Worm (Caenorhabditis elegans): Measurements from ENCODE around the gene hmg-12.

DNA sequence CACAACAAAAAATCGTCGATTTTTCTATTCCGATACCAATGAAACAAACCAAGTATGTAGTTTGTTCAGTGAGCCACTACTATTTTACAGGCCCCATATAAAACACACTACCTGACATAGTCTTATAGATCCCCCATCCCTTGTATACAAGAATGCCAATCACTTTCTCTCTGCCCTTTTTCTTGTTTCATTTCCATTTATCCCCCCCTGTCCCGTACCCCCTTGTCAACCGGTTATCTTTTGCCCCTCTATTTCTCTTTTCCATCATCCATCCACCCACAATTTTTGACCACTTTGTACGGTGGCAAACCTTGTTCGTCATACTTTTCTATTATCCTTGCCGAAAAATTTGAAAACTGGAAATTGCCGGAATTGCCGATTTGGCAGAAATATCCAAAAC lies 36.6 kb downstream of the hmg-12 start:
- TF ChIP-seq ahr-1 (tag; optimal IDR thresholded peaks at IDR 0.05) (no peak), elt-2 (tag; optimal IDR thresholded peaks at IDR 0.05) (no peak), sox-2 (GFP tag; IDR thresholded peaks at IDR 0.05) (no peak), gmeb-2 (tag; optimal IDR thresholded peaks at IDR 0.05) (no peak), unc-86 (tag; optimal IDR thresholded peaks at IDR 0.05) (no peak), ceh-18 (tag; optimal IDR thresholded peaks at IDR 0.05) (no peak), dve-1 (tag; optimal IDR thresholded peaks at IDR 0.05) (no peak), fkh-10 (GFP tag; optimal IDR thresholded peaks at IDR 0.05) (no peak)
